Worm (Caenorhabditis elegans): ENCODE data around the gene T01D3.3.

The T01D3.3 gene

DNA sequence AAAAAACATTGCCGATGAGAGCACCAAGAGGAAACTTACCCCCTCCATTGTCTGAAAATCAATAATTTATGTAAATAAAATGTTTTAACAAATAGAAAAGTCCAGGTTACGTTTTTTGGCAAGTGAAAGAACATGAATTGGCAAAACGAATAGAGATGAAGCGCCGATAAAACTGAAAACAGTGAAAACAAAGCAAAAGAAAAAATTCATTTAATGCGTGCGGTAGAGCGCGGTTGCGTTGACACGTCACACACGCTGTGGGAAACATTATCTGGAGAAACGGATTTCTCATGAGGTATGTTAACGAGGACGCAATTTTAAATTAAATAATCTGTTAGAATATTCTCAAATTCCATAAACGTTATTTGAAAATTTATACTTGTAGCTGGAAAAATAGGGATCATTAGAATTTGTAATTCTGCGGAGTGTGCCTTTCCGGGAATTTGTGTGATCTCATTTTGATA lies 11.2 kb downstream of the T01D3.3 start, which contains the start of gene zipt-9 (continued):
- peak; percentile 56 for TF ChIP-seq nhr-11 (tag; optimal IDR thresholded peaks at IDR 0.05)
- no peak for TF ChIP-seq dmd-8 (GFP tag; IDR thresholded peaks at IDR 0.05)
- no peak for TF ChIP-seq set-16 (GFP tag; IDR thresholded peaks at IDR 0.05)
- TF ChIP-seq egl-43 (GFP tag; IDR thresholded peaks at IDR 0.05), result no peak
- no peak for TF ChIP-seq gei-8 (GFP tag; optimal IDR thresholded peaks at IDR 0.05)
- TF ChIP-seq unc-62 (GFP tag; optimal IDR thresholded peaks at IDR 0.05 in 1 of 2), result peak in 1 of 2 experiments; percentile 84
- no peak for TF ChIP-seq unc-62 (tag; optimal IDR thresholded peaks at IDR 0.05)
- no peak for TF ChIP-seq arid-1 (GFP tag; conservative IDR thresholded peaks at IDR 0.05)
- no peak for TF ChIP-seq daf-12 (tag; optimal IDR thresholded peaks at IDR 0.05)
- TF ChIP-seq dmd-6 (GFP tag; IDR thresholded peaks at IDR 0.05), result peak; percentile 61; the same call in 1 of the 2 replicates
- TF ChIP-seq snpc-1.2 (GFP tag; IDR thresholded peaks at IDR 0.05), result no peak
- TF ChIP-seq ama-1 (optimal IDR thresholded peaks at IDR 0.05), result no peak
- no peak for TF ChIP-seq Y5F2A.4 (GFP tag; optimal IDR thresholded peaks at IDR 0.05)
- TF ChIP-seq nhr-10 (tag; optimal IDR thresholded peaks at IDR 0.05), result no peak

DNA sequence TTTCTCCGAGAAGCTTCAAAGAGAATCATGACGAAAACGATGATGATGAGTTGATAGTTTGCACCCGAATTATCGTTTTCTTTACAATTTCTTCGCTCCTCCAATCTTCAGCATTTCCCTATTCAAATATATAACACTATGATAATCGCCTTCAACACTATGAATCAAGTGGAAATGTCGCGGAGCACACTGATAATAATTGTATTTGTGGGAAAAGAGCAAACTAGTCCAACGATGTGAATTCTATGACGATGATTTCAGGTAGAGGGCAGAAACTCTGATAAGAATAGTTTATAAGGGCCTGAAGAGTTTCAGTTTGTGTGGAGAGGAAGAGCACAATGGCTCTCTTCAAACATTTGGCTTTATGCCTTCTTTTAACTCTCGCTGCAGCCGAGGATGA lies 12.5 kb downstream of the T01D3.3 start, which contains the start of gene T01D3.6:
TSS of gene T01D3.6 (plus strand) at position 294 of the 400 bp plus-strand sequence.
- TF ChIP-seq nhr-10 (tag; optimal IDR thresholded peaks at IDR 0.05) (no peak), nhr-6 (tag; optimal IDR thresholded peaks at IDR 0.05) (peak; percentile 90), sdz-12 (GFP tag; optimal IDR thresholded peaks at IDR 0.05) (no peak), dpl-1 (GFP tag; optimal IDR thresholded peaks at IDR 0.05) (no peak), lim-7 (GFP tag; IDR thresholded peaks at IDR 0.05) (no peak), nhr-237 (tag; optimal IDR thresholded peaks at IDR 0.05) (no peak), unc-62 (GFP tag; optimal IDR thresholded peaks at IDR 0.05 in 1 of 2) (peak in 1 of 2 experiments; percentile 95), unc-62 (tag; optimal IDR thresholded peaks at IDR 0.05) (no peak), D1046.2 (GFP tag; IDR thresholded peaks at IDR 0.05) (no peak), hif-1 (tag; optimal IDR thresholded peaks at IDR 0.05) (no peak), F44E2.7 (GFP tag; IDR thresholded peaks at IDR 0.05) (no peak), lin-1 (GFP tag; IDR thresholded peaks at IDR 0.05) (no peak), snpc-1.2 (GFP tag; IDR thresholded peaks at IDR 0.05) (no peak), ceh-44 (GFP tag; IDR thresholded peaks at IDR 0.05) (no peak), daf-8 (GFP tag; IDR thresholded peaks at IDR 0.05) (no peak), vab-7 (GFP tag; IDR thresholded peaks at IDR 0.05) (no peak), nhr-102 (tag; optimal IDR thresholded peaks at IDR 0.05) (no peak), lin-38 (GFP tag; IDR thresholded peaks at IDR 0.05) (no peak), F26F4.8 (GFP tag; conservative IDR thresholded peaks at IDR 0.05) (no peak), ctbp-1 (GFP tag; IDR thresholded peaks at IDR 0.05) (no peak), aly-2 (tag; optimal IDR thresholded peaks at IDR 0.05) (no peak), mxl-2 (GFP tag; conservative IDR thresholded peaks at IDR 0.05) (no peak), nhr-28 (tag; optimal IDR thresholded peaks at IDR 0.05) (peak; percentile 52), nhr-77 (tag; optimal IDR thresholded peaks at IDR 0.05) (no peak), ztf-11 (tag; optimal IDR thresholded peaks at IDR 0.05) (no peak), F49E8.2 (tag; optimal IDR thresholded peaks at IDR 0.05; ENCODE audit: borderline replicate concordance) (no peak), jun-1 (tag; optimal IDR thresholded peaks at IDR 0.05) (no peak), ceh-28 (tag; optimal IDR thresholded peaks at IDR 0.05) (no peak), duxl-1 (tag; optimal IDR thresholded peaks at IDR 0.05; ENCODE audit: poor library complexity) (no peak), F10B5.3 (tag; optimal IDR thresholded peaks at IDR 0.05) (no peak), F37D6.2 (tag; optimal IDR thresholded peaks at IDR 0.05) (no peak), snpc-4 (tag; optimal IDR thresholded peaks at IDR 0.05) (no peak), zag-1 (tag; optimal IDR thresholded peaks at IDR 0.05) (no peak), ztf-7 (tag; optimal IDR thresholded peaks at IDR 0.05) (no peak), nhr-25 (tag; optimal IDR thresholded peaks at IDR 0.05; ENCODE audit: borderline replicate concordance, insufficient read depth) (no peak), mes-2 (tag; optimal IDR thresholded peaks at IDR 0.05; ENCODE audit: poor library complexity, severe bottlenecking) (peak; percentile 24), nhr-48 (tag; optimal IDR thresholded peaks at IDR 0.05) (no peak), aha-1 (tag) (no peak), R02D3.7 (tag; optimal IDR thresholded peaks at IDR 0.05) (no peak), nhr-11 (tag; optimal IDR thresholded peaks at IDR 0.05) (no peak), mxl-3 (GFP tag; optimal IDR thresholded peaks at IDR 0.05) (no peak), ceh-32 (tag; optimal IDR thresholded peaks at IDR 0.05; ENCODE audit: poor library complexity) (no peak), egl-43 (GFP tag; IDR thresholded peaks at IDR 0.05) (no peak)

Measured in whole organism, L4 larva.